Worm (Caenorhabditis elegans): ENCODE data around the gene F35G2.3.
A peak's percentile ranks its signal among the peaks of the same experiment; 100 is the strongest.
"Not testable (repeated sequence)": the region's sequence is repeated elsewhere in the genome, so short reads cannot be mapped to it uniquely, and the experiment has no call there.

The F35G2.3 gene

ce11 chrIV:12167944-12168343 is 41.5 kb upstream of the F35G2.3 start, which contains the start of gene F20B10.3:
Gene F20B10.3 (plus strand): TSS chrIV:12168244.
- TF ChIP-seq blmp-1 (tag; optimal IDR thresholded peaks at IDR 0.05) (no peak), snpc-4 (tag; optimal IDR thresholded peaks at IDR 0.05) (no peak), nhr-28 (tag; optimal IDR thresholded peaks at IDR 0.05) (no peak), mls-2 (tag; optimal IDR thresholded peaks at IDR 0.05) (no peak), hlh-1 (tag; optimal IDR thresholded peaks at IDR 0.05) (no peak), unc-120 (tag; optimal IDR thresholded peaks at IDR 0.05; ENCODE audit: poor library complexity, severe bottlenecking) (no peak), tbx-8 (GFP tag; optimal IDR thresholded peaks at IDR 0.05) (no peak), lin-13 (tag; optimal IDR thresholded peaks at IDR 0.05) (no peak), ztf-11 (tag; optimal IDR thresholded peaks at IDR 0.05) (no peak), lsy-2 (tag; optimal IDR thresholded peaks at IDR 0.05) (no peak), nhr-76 (tag; optimal IDR thresholded peaks at IDR 0.05) (no peak), ceh-43 (GFP tag; optimal IDR thresholded peaks at IDR 0.05) (no peak), nhr-2 (tag; optimal IDR thresholded peaks at IDR 0.05) (no peak), lin-32 (GFP tag; optimal IDR thresholded peaks at IDR 0.05) (no peak)

ce11 chrIV:12178235-12178634 is 31.2 kb upstream of the F35G2.3 start, which contains the start of gene nlr-1:
Gene nlr-1 (minus strand): TSS chrIV:12178335.
- TF ChIP-seq M03D4.4 (tag; optimal IDR thresholded peaks at IDR 0.05); cnd-1 (tag; optimal IDR thresholded peaks at IDR 0.05); elt-1 (tag; optimal IDR thresholded peaks at IDR 0.05; ENCODE audit: borderline replicate concordance, insufficient read depth): not testable (repeated sequence)

- TF ChIP-seq ceh-43 (GFP tag; optimal IDR thresholded peaks at IDR 0.05): no peak
- TF ChIP-seq mab-5 (tag; optimal IDR thresholded peaks at IDR 0.05): no peak
- peak; percentile 61 for TF ChIP-seq nhr-2 (tag; optimal IDR thresholded peaks at IDR 0.05)
- TF ChIP-seq ces-1 (GFP tag; optimal IDR thresholded peaks at IDR 0.05): peak; percentile 40
- TF ChIP-seq unc-62 (GFP tag; optimal IDR thresholded peaks at IDR 0.05): peak; percentile 82
- TF ChIP-seq hlh-1 (tag; optimal IDR thresholded peaks at IDR 0.05): peak; percentile 86
- TF ChIP-seq unc-120 (tag; optimal IDR thresholded peaks at IDR 0.05; ENCODE audit: poor library complexity, severe bottlenecking): no peak
Measured at ce11 chrIV:12192104-12192763, 17.2 kb upstream of the F35G2.3 start.

ce11 chrIV:12193338-12193737 is 16.1 kb upstream of the F35G2.3 start:
- TF ChIP-seq nhr-237 (tag; optimal IDR thresholded peaks at IDR 0.05) (no peak), ceh-83 (GFP tag; optimal IDR thresholded peaks at IDR 0.05) (no peak), unc-120 (tag; optimal IDR thresholded peaks at IDR 0.05; ENCODE audit: poor library complexity, severe bottlenecking) (no peak), mab-5 (tag; optimal IDR thresholded peaks at IDR 0.05) (no peak), blmp-1 (tag; optimal IDR thresholded peaks at IDR 0.05) (no peak), flh-1 (GFP tag; optimal IDR thresholded peaks at IDR 0.05) (no peak), nhr-2 (tag; optimal IDR thresholded peaks at IDR 0.05) (peak; percentile 69), ceh-43 (GFP tag; optimal IDR thresholded peaks at IDR 0.05) (peak; percentile 18), nhr-28 (tag; optimal IDR thresholded peaks at IDR 0.05) (no peak), hlh-1 (tag; optimal IDR thresholded peaks at IDR 0.05) (no peak), tbx-8 (GFP tag; optimal IDR thresholded peaks at IDR 0.05) (no peak), zip-8 (tag; optimal IDR thresholded peaks at IDR 0.05) (peak; percentile 93)

ce11 chrIV:12194668-12195067 is 14.8 kb upstream of the F35G2.3 start:
- no peak for TF ChIP-seq pha-4 (tag; optimal IDR thresholded peaks at IDR 0.05)
- TF ChIP-seq ceh-43 (GFP tag; optimal IDR thresholded peaks at IDR 0.05): no peak
- no peak for TF ChIP-seq nhr-28 (tag; optimal IDR thresholded peaks at IDR 0.05)
- no peak for TF ChIP-seq hlh-1 (tag; optimal IDR thresholded peaks at IDR 0.05)
- no peak for TF ChIP-seq ztf-11 (tag; optimal IDR thresholded peaks at IDR 0.05)
- no peak for TF ChIP-seq lsy-2 (tag; optimal IDR thresholded peaks at IDR 0.05)
- no peak for TF ChIP-seq zip-8 (tag; optimal IDR thresholded peaks at IDR 0.05)
- TF ChIP-seq unc-39 (tag; optimal IDR thresholded peaks at IDR 0.05): no peak
- TF ChIP-seq mls-2 (tag; optimal IDR thresholded peaks at IDR 0.05): no peak
- TF ChIP-seq unc-62 (GFP tag; optimal IDR thresholded peaks at IDR 0.05): no peak

ce11 chrIV:12196608-12197007 is 12.8 kb upstream of the F35G2.3 start:
- TF ChIP-seq nhr-12 (tag; optimal IDR thresholded peaks at IDR 0.05) (no peak), nhr-237 (tag; optimal IDR thresholded peaks at IDR 0.05) (no peak), snpc-4 (tag; optimal IDR thresholded peaks at IDR 0.05) (no peak), M03D4.4 (tag; optimal IDR thresholded peaks at IDR 0.05) (no peak), lsy-2 (tag; optimal IDR thresholded peaks at IDR 0.05) (no peak), mls-2 (tag; optimal IDR thresholded peaks at IDR 0.05) (no peak), elt-1 (tag; optimal IDR thresholded peaks at IDR 0.05; ENCODE audit: borderline replicate concordance, insufficient read depth) (no peak), mab-5 (tag; optimal IDR thresholded peaks at IDR 0.05) (no peak), hlh-1 (tag; optimal IDR thresholded peaks at IDR 0.05) (no peak), lin-32 (GFP tag; optimal IDR thresholded peaks at IDR 0.05) (no peak), ztf-11 (tag; optimal IDR thresholded peaks at IDR 0.05) (no peak), pha-4 (tag; optimal IDR thresholded peaks at IDR 0.05) (no peak), nhr-2 (tag; optimal IDR thresholded peaks at IDR 0.05) (no peak), lin-13 (tag; optimal IDR thresholded peaks at IDR 0.05) (no peak), sem-2 (GFP tag; optimal IDR thresholded peaks at IDR 0.05) (no peak), tbx-8 (GFP tag; optimal IDR thresholded peaks at IDR 0.05) (no peak), ceh-43 (GFP tag; optimal IDR thresholded peaks at IDR 0.05) (no peak), sptf-1 (tag; optimal IDR thresholded peaks at IDR 0.05) (no peak), ceh-83 (GFP tag; optimal IDR thresholded peaks at IDR 0.05) (no peak)

Data from whole organism, mixed stage, embryonic.